Worm (Caenorhabditis elegans) whole organism, L3 larva: ENCODE measurements around the gene F46B6.6.

Experiments used
- R02D3.7 ChIP-seq: fragments of 150-350 bp; optimal IDR thresholded peaks from 2 replicates; lab custom pipeline; 2014; ENCODE audit warnings: missing biosample characterization, missing genetic modification characterization
- ZK546.5 ChIP-seq: sonication (generic microtip); optimal IDR thresholded peaks from 2 replicates; lab custom pipeline; 2017; ENCODE audit warnings: missing biosample characterization, missing genetic modification characterization
- ama-1 ChIP-seq: fragments of 150-350 bp; optimal IDR thresholded peaks from 2 replicates; lab custom pipeline; 2018
- ceh-16 ChIP-seq: sonication (generic microtip); optimal IDR thresholded peaks from 2 replicates; lab custom pipeline; 2017; ENCODE audit warnings: missing biosample characterization, missing genetic modification characterization
- ceh-28 ChIP-seq: fragments of 150-350 bp; optimal IDR thresholded peaks from 2 replicates; lab custom pipeline; 2014; ENCODE audit warnings: missing biosample characterization, missing genetic modification reagents, missing genetic modification characterization
- ceh-82 ChIP-seq: fragments of 150-350 bp; optimal IDR thresholded peaks from 2 replicates; lab custom pipeline; 2014; ENCODE audit warnings: missing biosample characterization, missing genetic modification characterization
- ceh-9 ChIP-seq: sonication (generic microtip); optimal IDR thresholded peaks from 2 replicates; lab custom pipeline; 2018; ENCODE audit warnings: missing biosample characterization, missing genetic modification characterization
- egl-27 ChIP-seq: sonication (generic microtip); optimal IDR thresholded peaks from 4 replicates; lab custom pipeline; 2017; ENCODE audit warnings: missing biosample characterization, missing genetic modification reagents, missing genetic modification characterization
- egl-5 ChIP-seq: fragments of 150-350 bp; optimal IDR thresholded peaks from 2 replicates; lab custom pipeline; 2017; ENCODE audit warnings: missing biosample characterization, missing genetic modification reagents, missing genetic modification characterization, inconsistent platforms
- elt-1 ChIP-seq: fragments of 150-350 bp; optimal IDR thresholded peaks from 2 replicates; lab custom pipeline; 2014; ENCODE audit warnings: missing biosample characterization, missing genetic modification characterization
- elt-2 ChIP-seq: sonication (generic microtip); optimal IDR thresholded peaks from 2 replicates; lab custom pipeline; 2016; ENCODE audit warnings: missing genetic modification reagents, mild to moderate bottlenecking, missing genetic modification characterization, missing compliant biosample characterization
- elt-3 ChIP-seq, 3 experiments: fragments of 150-350 bp in 1 of 3; sonication (generic microtip) in 2 of 3; optimal IDR thresholded peaks; 2 replicates in 2 of 3; 4 replicates in 1 of 3; lab custom pipeline; 2014 to 2017; ENCODE audit warnings: missing biosample characterization in 3 of 3, missing genetic modification characterization in 3 of 3
- eor-1 ChIP-seq, 2 experiments: fragments of 150-350 bp; optimal IDR thresholded peaks; 2 replicates each; lab custom pipeline; 2014 to 2018; ENCODE audit warnings: missing biosample characterization in 2 of 2, missing genetic modification characterization in 2 of 2
- fkh-10 ChIP-seq: sonication (generic microtip); optimal IDR thresholded peaks from 2 replicates; lab custom pipeline; 2017; ENCODE audit warnings: missing biosample characterization, missing genetic modification reagents, missing genetic modification characterization
- fkh-2 ChIP-seq: fragments of 150-350 bp; optimal IDR thresholded peaks from 2 replicates; lab custom pipeline; 2014; ENCODE audit warnings: missing biosample characterization, missing genetic modification reagents, missing genetic modification characterization
- fos-1 ChIP-seq: fragments of 150-350 bp; optimal IDR thresholded peaks from 2 replicates; lab custom pipeline; 2014; ENCODE audit warnings: missing biosample characterization, missing genetic modification characterization
- hmg-11 ChIP-seq: sonication (generic microtip); optimal IDR thresholded peaks from 2 replicates; lab custom pipeline; 2016; ENCODE audit warnings: missing genetic modification characterization, missing compliant biosample characterization
- jun-1 ChIP-seq: fragments of 150-350 bp; optimal IDR thresholded peaks from 2 replicates; lab custom pipeline; 2014; ENCODE audit warnings: missing biosample characterization, missing genetic modification reagents, missing genetic modification characterization
- lin-15B ChIP-seq: fragments of 150-350 bp; optimal IDR thresholded peaks from 2 replicates; lab custom pipeline; 2014; ENCODE audit warnings: missing biosample characterization, missing genetic modification characterization
- lin-39 ChIP-seq: fragments of 150-350 bp; optimal IDR thresholded peaks from 2 replicates; lab custom pipeline; 2018; ENCODE audit warnings: missing biosample characterization, missing genetic modification reagents, missing genetic modification characterization
- lsy-12 ChIP-seq: sonication (generic microtip); optimal IDR thresholded peaks from 2 replicates; lab custom pipeline; 2016; ENCODE audit warnings: mild to moderate bottlenecking, missing genetic modification characterization, missing compliant biosample characterization
- nfya-1 ChIP-seq: sonication (generic microtip); optimal IDR thresholded peaks from 2 replicates; lab custom pipeline; 2017; ENCODE audit warnings: missing genetic modification characterization, mild to moderate bottlenecking, missing compliant biosample characterization, antibody characterized with exemption, moderate library complexity; ENCODE audit not compliant: insufficient read depth
- nhr-11 ChIP-seq: fragments of 150-350 bp; optimal IDR thresholded peaks from 2 replicates; lab custom pipeline; 2014; ENCODE audit warnings: missing biosample characterization, missing genetic modification characterization
- nhr-23 ChIP-seq: fragments of 150-350 bp; optimal IDR thresholded peaks from 2 replicates; lab custom pipeline; 2014; ENCODE audit warnings: missing biosample characterization, missing genetic modification reagents, missing genetic modification characterization
- nhr-237 ChIP-seq: fragments of 150-350 bp; optimal IDR thresholded peaks from 2 replicates; lab custom pipeline; 2014; ENCODE audit warnings: missing biosample characterization, missing genetic modification characterization
- nhr-25 ChIP-seq: sonication (generic microtip); optimal IDR thresholded peaks from 2 replicates; lab custom pipeline; 2017; ENCODE audit warnings: missing biosample characterization, missing genetic modification characterization
- nhr-43 ChIP-seq: sonication (generic microtip); optimal IDR thresholded peaks from 2 replicates; lab custom pipeline; 2016; ENCODE audit warnings: mild to moderate bottlenecking, missing genetic modification characterization, missing compliant biosample characterization; ENCODE audit not compliant: poor library complexity, severe bottlenecking
- nhr-67 ChIP-seq: fragments of 150-350 bp; optimal IDR thresholded peaks from 2 replicates; lab custom pipeline; 2014; ENCODE audit warnings: missing biosample characterization, missing genetic modification characterization
- nhr-76 ChIP-seq: fragments of 150-350 bp; sonication (generic microtip); optimal IDR thresholded peaks from 5 replicates; lab custom pipeline; 2014; ENCODE audit warnings: missing biosample characterization, missing genetic modification characterization
- nhr-77 ChIP-seq: fragments of 150-350 bp; optimal IDR thresholded peaks from 2 replicates; lab custom pipeline; 2014; ENCODE audit warnings: missing biosample characterization, missing genetic modification characterization
- pha-4 ChIP-seq: fragments of 150-350 bp; optimal IDR thresholded peaks from 2 replicates; lab custom pipeline; 2014; ENCODE audit warnings: missing biosample characterization, missing genetic modification reagents, missing genetic modification characterization
- skn-1 ChIP-seq: fragments of 150-350 bp; optimal IDR thresholded peaks from 2 replicates; lab custom pipeline; 2014; ENCODE audit warnings: missing biosample characterization, missing genetic modification characterization
- tbx-2 ChIP-seq: sonication (generic microtip); optimal IDR thresholded peaks from 2 replicates; lab custom pipeline; 2016; ENCODE audit warnings: mild to moderate bottlenecking, missing genetic modification characterization, missing compliant biosample characterization
- unc-39 ChIP-seq: sonication (generic microtip); optimal IDR thresholded peaks from 4 replicates; lab custom pipeline; 2017; ENCODE audit warnings: missing biosample characterization, missing genetic modification characterization
- zag-1 ChIP-seq: fragments of 150-350 bp; optimal IDR thresholded peaks from 2 replicates; lab custom pipeline; 2014; ENCODE audit warnings: missing biosample characterization, missing genetic modification characterization
- ztf-4 ChIP-seq: fragments of 150-350 bp; optimal IDR thresholded peaks from 2 replicates; lab custom pipeline; 2014; ENCODE audit warnings: missing biosample characterization, missing genetic modification characterization

F46B6.6 gene

DNA sequence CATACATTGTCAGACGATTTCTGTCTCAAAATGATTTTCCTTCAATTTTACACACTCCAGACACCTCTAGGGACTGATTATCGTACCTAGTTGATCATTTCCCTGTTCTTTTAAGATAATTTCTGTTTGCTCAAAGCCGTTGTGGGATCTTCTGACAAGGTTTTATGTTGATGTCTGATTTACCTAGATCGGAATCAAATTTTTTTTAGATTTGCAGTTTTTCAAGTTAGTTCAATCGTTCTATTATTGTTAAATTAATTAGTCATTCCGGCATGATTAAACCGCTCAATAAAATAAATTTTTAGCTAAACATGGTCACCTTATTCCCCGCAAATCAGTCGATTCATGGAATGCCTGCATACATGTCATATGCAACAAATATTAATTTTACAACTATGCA, 26.9 kb upstream of the F46B6.6 start, which contains the start of gene sru-30:
sru-30 (plus strand) TSS at position 301 of the 400 bp plus-strand sequence.
- TF ChIP-seq nhr-76 (tag; lab: Kevin White, UChicago): no peak
- no peak for TF ChIP-seq fkh-10
- TF ChIP-seq jun-1: no peak
- no peak for TF ChIP-seq nhr-77 (tag; lab: Kevin White, UChicago)
- no peak for TF ChIP-seq elt-1 (tag; lab: Kevin White, UChicago)
- TF ChIP-seq ceh-16 (tag; lab: Kevin White, UChicago): no peak
- TF ChIP-seq fos-1 (tag; lab: Kevin White, UChicago): no peak
- TF ChIP-seq ztf-4 (tag; lab: Kevin White, UChicago): no peak
- TF ChIP-seq egl-27 (tag; lab: Kevin White, UChicago): no peak
- no peak for TF ChIP-seq ama-1 (lab: Kevin White, UChicago)
- no peak for TF ChIP-seq nhr-237 (tag; lab: Kevin White, UChicago)
- TF ChIP-seq elt-3 (tag; optimal IDR thresholded peaks at IDR 0.05; lab: Kevin White, UChicago): no peak
- TF ChIP-seq nhr-43 (tag; lab: Kevin White, UChicago): no peak
- no peak for TF ChIP-seq lin-39
- TF ChIP-seq lsy-12: no peak
- TF ChIP-seq, all 47 proteins: peak for 0

- TF ChIP-seq nhr-25 (tag; lab: Kevin White, UChicago): no peak
- no peak for TF ChIP-seq elt-3 (tag; optimal IDR thresholded peaks at IDR 0.05; lab: Kevin White, UChicago)
- TF ChIP-seq R02D3.7 (tag; lab: Kevin White, UChicago): no peak
- TF ChIP-seq, all 47 proteins: peak for 0
Observed at ce11 chrV:9812216-9812615, 25.5 kb upstream of the F46B6.6 start.

DNA sequence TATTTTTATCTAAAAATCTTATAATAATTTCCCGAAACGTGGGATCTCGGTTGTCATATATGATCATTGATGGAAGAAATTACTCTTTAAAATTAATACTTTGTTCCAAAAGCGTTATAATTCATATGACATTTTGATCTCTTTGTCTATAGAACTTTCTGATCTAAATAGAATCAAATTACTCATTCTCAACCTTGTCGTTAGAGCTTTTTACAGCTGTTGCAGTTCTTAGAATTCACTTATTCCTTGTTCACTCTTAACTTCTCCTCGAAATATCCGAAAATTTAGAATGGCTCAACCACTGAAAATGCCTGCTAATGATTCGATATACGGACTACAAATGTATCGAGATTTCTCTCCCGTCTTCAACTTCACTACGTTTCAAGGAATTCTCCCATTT, 24.5 kb upstream of the F46B6.6 start, which contains the start of gene sru-29:
sru-29 (plus strand) TSS at position 301 of the 400 bp plus-strand sequence.
- TF ChIP-seq nhr-67 (tag; lab: Kevin White, UChicago) (no peak), nhr-11 (no peak), egl-5 (tag; lab: Kevin White, UChicago) (no peak), elt-2 (tag; lab: Kevin White, UChicago) (no peak), hmg-11 (tag; lab: Kevin White, UChicago) (no peak), ceh-16 (tag; lab: Kevin White, UChicago) (no peak), nhr-237 (tag; lab: Kevin White, UChicago) (no peak), pha-4 (tag; lab: Kevin White, UChicago) (no peak), eor-1 (tag; optimal IDR thresholded peaks at IDR 0.05; lab: Kevin White, UChicago) (no peak), zag-1 (no peak), lsy-12 (no peak), tbx-2 (tag; lab: Kevin White, UChicago) (no peak), unc-39 (tag; lab: Kevin White, UChicago) (no peak), nhr-77 (tag; lab: Kevin White, UChicago) (no peak), ceh-9 (tag; lab: Kevin White, UChicago) (no peak), fkh-2 (tag; lab: Kevin White, UChicago) (no peak)

DNA sequence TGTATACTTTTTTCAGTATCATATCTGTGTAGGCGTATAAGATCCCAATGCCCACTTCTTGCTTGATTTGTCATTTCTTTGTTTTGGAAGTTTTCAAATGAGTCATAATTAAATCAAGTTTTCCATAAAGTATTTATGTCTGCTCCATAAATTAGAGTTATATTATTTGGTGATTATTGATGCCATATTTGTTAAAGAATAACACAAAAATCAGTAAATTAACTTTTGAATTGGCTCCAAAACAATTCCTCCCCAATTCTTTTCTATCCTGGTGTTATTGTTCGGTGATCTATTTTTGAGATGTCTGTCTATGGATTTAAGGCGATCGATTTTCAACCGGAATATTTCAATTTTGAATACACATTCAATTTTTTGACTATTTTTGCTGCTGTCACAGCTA, 18.5 kb upstream of the F46B6.6 start, which contains the start of gene sru-37:
sru-37 (plus strand) TSS at position 301 of the 400 bp plus-strand sequence.
- no peak for TF ChIP-seq fkh-10
- TF ChIP-seq ama-1 (lab: Kevin White, UChicago): no peak
- no peak for TF ChIP-seq nhr-237 (tag; lab: Kevin White, UChicago)
- no peak for TF ChIP-seq lin-15B
- TF ChIP-seq skn-1: no peak
- no peak for TF ChIP-seq fkh-2 (tag; lab: Kevin White, UChicago)
- no peak for TF ChIP-seq hmg-11 (tag; lab: Kevin White, UChicago)
- no peak for TF ChIP-seq fos-1 (tag; lab: Kevin White, UChicago)
- no peak for TF ChIP-seq ZK546.5
- no peak for TF ChIP-seq ceh-82 (tag; lab: Kevin White, UChicago)
- no peak for TF ChIP-seq ceh-16 (tag; lab: Kevin White, UChicago)
- no peak for TF ChIP-seq nhr-23 (tag; lab: Kevin White, UChicago)

DNA sequence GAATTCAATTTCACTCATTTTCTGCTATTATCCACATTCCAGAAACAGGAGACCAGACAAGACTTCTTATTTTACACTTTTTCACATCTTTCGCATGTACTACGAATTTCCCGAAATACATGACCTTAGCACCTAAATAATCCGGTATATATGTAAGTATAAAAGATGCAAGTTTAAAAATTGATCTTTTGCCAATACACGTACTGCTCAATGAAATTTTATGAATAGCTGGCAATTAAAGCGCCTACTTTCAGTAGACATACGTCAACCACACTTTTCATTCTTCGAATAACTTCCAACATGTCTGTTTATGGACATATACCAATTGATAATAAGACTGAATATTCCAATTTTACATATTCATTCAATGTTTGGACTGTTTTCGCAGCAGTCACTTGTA, 16.5 kb upstream of the F46B6.6 start, which contains the start of gene sru-39:
sru-39 (plus strand) TSS at position 301 of the 400 bp plus-strand sequence.
- no peak for TF ChIP-seq nhr-23 (tag; lab: Kevin White, UChicago)
- no peak for TF ChIP-seq unc-39 (tag; lab: Kevin White, UChicago)
- TF ChIP-seq ztf-4 (tag; lab: Kevin White, UChicago): no peak
- no peak for TF ChIP-seq ceh-28 (tag; lab: Kevin White, UChicago)
- TF ChIP-seq ceh-9 (tag; lab: Kevin White, UChicago): no peak
- no peak for TF ChIP-seq ama-1 (lab: Kevin White, UChicago)
- TF ChIP-seq nfya-1 (tag; lab: Kevin White, UChicago): no peak
